Fruit fly (Drosophila melanogaster) ovary, adult (tissue): ENCODE data around the gene CG17026.

ENCODE experiments used
- CG17801 ChIP-seq: fragments of 200-800 bp; optimal IDR thresholded peaks from 2 replicates; lab custom pipeline; 2019; ENCODE audit warnings: missing biosample characterization, mild to moderate bottlenecking, missing genetic modification characterization, moderate library complexity; ENCODE audit not compliant: partially characterized antibody

CG17026 gene

DNA sequence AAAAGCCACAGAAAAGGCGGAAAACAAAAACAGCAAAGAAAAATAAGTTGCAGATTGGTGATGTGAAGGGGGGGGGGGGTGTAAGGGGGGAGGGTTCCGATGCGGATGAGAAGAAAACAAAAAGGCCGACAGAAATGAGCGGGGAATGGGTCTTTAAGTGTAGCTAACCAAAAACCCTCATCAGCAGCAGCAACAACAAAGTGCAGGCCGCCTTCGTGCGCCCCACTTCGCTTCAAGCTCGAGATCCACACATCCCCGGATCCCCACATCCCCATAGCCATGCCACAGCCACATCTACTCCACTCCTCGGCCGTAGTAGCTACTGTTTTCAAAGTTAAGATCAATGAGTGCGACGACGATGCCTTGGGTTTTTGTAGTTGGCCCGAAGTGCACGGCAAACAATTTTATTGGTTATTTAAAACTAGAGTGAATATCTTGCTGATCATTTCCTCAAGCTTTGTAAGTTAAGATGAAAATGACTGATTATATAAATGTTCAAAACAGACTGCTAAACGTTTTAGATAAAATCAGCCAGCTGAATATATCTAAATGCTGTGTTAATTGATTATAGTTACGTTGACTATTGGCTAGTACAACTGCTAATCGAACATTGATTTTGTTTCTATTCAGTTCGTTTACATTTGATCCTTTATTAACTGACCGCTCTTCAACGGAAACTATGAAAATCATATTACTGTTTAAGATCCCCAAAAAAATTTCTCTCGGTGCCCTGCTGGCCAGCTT lies 49.3 kb downstream of the CG17026 start:
- TF ChIP-seq CG17801 (GFP tag; lab: Kevin White, UChicago): no peak

DNA sequence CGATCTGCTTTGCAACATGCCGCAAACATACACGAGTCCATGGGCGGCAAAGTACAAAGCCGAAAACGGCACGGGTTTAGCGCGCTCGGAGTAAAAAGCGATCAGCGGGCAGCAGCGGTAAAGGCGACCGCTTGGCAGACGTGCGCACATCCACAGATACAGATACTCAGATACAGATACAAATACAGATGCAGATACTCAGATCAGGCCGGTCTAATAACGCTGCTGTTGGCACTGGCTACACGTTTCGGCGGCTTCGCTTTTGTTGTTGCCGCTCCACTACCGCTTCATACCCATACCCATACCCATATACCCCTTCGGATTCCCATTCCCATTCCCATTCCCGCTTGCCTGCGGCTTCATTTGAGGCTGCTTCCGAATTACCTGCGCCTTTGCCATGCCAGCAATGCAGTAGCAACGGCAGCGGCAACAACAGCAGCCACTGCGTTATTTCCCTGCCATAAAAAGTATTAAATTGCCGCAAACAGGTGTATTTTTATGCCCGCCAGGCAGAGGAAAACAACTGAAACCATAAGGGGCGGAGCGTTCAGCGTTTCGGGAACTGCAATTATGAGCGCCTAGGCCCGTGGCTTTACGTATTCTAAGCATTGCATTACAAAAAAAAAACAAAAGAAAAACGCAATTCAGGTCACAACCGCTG lies 50.0 kb downstream of the CG17026 start:
- no peak for TF ChIP-seq CG17801 (GFP tag; lab: Kevin White, UChicago)
